Worm (Caenorhabditis elegans): Measurements from ENCODE around the gene C06A1.6.

C06A1.6 gene

DNA sequence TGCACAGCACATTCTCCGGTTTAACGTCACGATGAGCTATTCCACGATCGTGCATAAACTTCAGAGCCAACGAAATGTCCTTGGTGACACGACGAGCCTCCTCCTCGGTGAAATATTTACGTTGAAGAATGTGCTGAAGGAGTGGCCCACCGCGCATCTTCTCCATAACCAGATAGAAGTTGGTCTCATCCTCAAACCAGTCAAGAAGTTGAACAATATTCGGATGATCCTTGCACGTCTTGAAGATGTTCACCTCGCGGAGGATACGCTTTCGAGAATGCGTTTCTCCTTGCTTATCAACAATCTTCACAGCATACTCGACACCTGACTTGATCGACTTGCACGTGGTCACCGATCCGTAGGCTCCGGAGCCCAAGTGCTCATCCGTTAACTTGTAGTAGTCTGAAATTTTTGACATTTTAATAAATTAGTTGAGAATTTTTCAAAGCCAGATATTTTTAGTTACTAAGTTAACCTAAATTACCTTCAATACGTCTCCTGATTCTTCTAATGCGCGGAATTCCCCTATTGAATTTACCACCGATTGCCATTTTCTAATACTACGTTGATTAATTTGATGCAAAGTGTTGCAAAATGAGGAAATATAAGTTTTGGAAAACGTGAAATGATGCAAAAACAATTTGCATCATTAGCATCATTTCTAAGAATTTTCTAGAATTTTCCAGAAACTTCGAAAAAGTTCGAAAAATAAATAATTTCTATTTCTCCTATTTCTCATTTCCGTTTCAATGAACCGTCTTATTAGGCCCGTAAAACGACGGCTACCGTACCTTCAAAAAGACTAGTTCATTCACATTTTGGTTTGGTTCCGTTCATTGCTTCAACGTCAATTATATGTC is 18.3 kb downstream of the C06A1.6 start (continued):
- no peak for TF ChIP-seq nhr-77 (tag; optimal IDR thresholded peaks at IDR 0.05)
- no peak for TF ChIP-seq tag-97 (GFP tag; IDR thresholded peaks at IDR 0.05)
- no peak for TF ChIP-seq egl-27 (tag; optimal IDR thresholded peaks at IDR 0.05)
- TF ChIP-seq snpc-1.2 (GFP tag; IDR thresholded peaks at IDR 0.05) = peak; percentile 63; the same call in 1 of the 2 replicates
- TF ChIP-seq set-16 (GFP tag; IDR thresholded peaks at IDR 0.05) = no peak
- TF ChIP-seq nhr-42 (GFP tag; IDR thresholded peaks at IDR 0.05) = no peak
- no peak for TF ChIP-seq lin-15B (tag; optimal IDR thresholded peaks at IDR 0.05)
- TF ChIP-seq aha-1 (tag) = peak; percentile 98

DNA sequence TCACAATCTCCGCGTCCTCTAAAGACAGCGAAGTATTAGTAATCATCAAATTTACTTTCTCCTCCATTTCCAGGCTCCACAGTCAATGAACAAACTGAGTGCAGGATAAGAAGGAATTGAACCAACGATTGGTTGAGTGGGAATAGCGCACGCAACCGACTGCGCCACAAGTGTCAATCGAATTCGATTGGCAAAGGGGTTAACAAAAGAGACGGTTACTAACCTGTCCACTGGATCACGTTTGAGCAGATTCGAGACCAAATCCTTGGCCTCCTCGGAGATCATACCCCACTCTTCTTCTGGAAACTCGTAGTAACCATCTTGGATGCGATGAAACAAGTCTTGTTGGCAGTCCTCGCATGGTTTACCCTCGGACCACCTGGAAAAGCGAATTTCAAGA is 19.3 kb downstream of the C06A1.6 start:
- TF ChIP-seq lin-13 (GFP tag; optimal IDR thresholded peaks at IDR 0.05) = peak; percentile 69
- no peak for TF ChIP-seq zag-1 (tag; optimal IDR thresholded peaks at IDR 0.05)
- 0 out of 2 replicates have a peak, but pooled peaks have one; percentile 30 for TF ChIP-seq ZK337.2 (GFP tag; IDR thresholded peaks at IDR 0.05)
- TF ChIP-seq egl-27 (tag; optimal IDR thresholded peaks at IDR 0.05) = no peak
- 0 out of 2 replicates have a peak, but pooled peaks have one; percentile 5 for TF ChIP-seq hmg-1.1 (GFP tag; IDR thresholded peaks at IDR 0.05)
- TF ChIP-seq dmd-8 (GFP tag; IDR thresholded peaks at IDR 0.05) = no peak
- TF ChIP-seq snpc-1.2 (GFP tag; IDR thresholded peaks at IDR 0.05) = peak; percentile 64; the same call in 1 of the 2 replicates
- TF ChIP-seq nhr-237 (tag; optimal IDR thresholded peaks at IDR 0.05) = no peak
- no peak for TF ChIP-seq nhr-102 (tag; optimal IDR thresholded peaks at IDR 0.05)
- no peak for TF ChIP-seq unc-39 (tag; optimal IDR thresholded peaks at IDR 0.05)
- 0 out of 2 replicates have a peak, but pooled peaks have one; percentile 27 for TF ChIP-seq pha-4 (GFP tag; IDR thresholded peaks at IDR 0.05)
- no peak for TF ChIP-seq pha-4 (tag; optimal IDR thresholded peaks at IDR 0.05)
- no peak for TF ChIP-seq set-16 (GFP tag; IDR thresholded peaks at IDR 0.05)
- no peak for TF ChIP-seq fkh-10 (GFP tag; optimal IDR thresholded peaks at IDR 0.05)
- TF ChIP-seq dve-1 (tag; optimal IDR thresholded peaks at IDR 0.05; ENCODE audit: insufficient read depth) = no peak
- TF ChIP-seq nhr-28 (tag; optimal IDR thresholded peaks at IDR 0.05) = no peak
- TF ChIP-seq ztf-7 (tag; optimal IDR thresholded peaks at IDR 0.05) = no peak
- no peak for TF ChIP-seq ztf-11 (tag; optimal IDR thresholded peaks at IDR 0.05)
- TF ChIP-seq php-3 (GFP tag; IDR thresholded peaks at IDR 0.05) = no peak
- no peak for TF ChIP-seq lin-29 (GFP tag; IDR thresholded peaks at IDR 0.05)
- no peak for TF ChIP-seq madf-9 (GFP tag; conservative IDR thresholded peaks at IDR 0.05)
- TF ChIP-seq vab-7 (GFP tag; IDR thresholded peaks at IDR 0.05) = no peak
- TF ChIP-seq nhr-77 (tag; optimal IDR thresholded peaks at IDR 0.05) = no peak
- TF ChIP-seq rbr-2 (tag; optimal IDR thresholded peaks at IDR 0.05) = no peak
- no peak for TF ChIP-seq nhr-42 (GFP tag; IDR thresholded peaks at IDR 0.05)
- 0 out of 2 replicates have a peak, but pooled peaks have one; percentile 24 for TF ChIP-seq zfp-3 (GFP tag; conservative IDR thresholded peaks at IDR 0.05)
- no peak for TF ChIP-seq lir-3 (tag; optimal IDR thresholded peaks at IDR 0.05)
- peak; percentile 42; the same call in 1 of the 2 replicates for TF ChIP-seq lin-38 (GFP tag; IDR thresholded peaks at IDR 0.05)
- TF ChIP-seq mep-1 (tag; optimal IDR thresholded peaks at IDR 0.05) = no peak
- TF ChIP-seq lim-7 (GFP tag; IDR thresholded peaks at IDR 0.05) = 0 out of 2 replicates have a peak, but pooled peaks have one; percentile 55
- TF ChIP-seq sdz-12 (GFP tag; optimal IDR thresholded peaks at IDR 0.05) = peak; percentile 68
- TF ChIP-seq madf-5 (GFP tag; IDR thresholded peaks at IDR 0.05) = peak in 1 of 2 experiments; percentile 49; a peak in 1 of 4 replicates
- no peak for TF ChIP-seq ceh-28 (tag; optimal IDR thresholded peaks at IDR 0.05)
- no peak for TF ChIP-seq hlh-11 (tag; optimal IDR thresholded peaks at IDR 0.05)
- TF ChIP-seq hif-1 (tag; optimal IDR thresholded peaks at IDR 0.05) = no peak
- no peak for TF ChIP-seq duxl-1 (tag; optimal IDR thresholded peaks at IDR 0.05; ENCODE audit: poor library complexity)
- TF ChIP-seq spr-3 (GFP tag; optimal IDR thresholded peaks at IDR 0.05) = no peak
- no peak for TF ChIP-seq cey-2 (tag; optimal IDR thresholded peaks at IDR 0.05; ENCODE audit: borderline replicate concordance, insufficient read depth)
- TF ChIP-seq skn-1 (tag; optimal IDR thresholded peaks at IDR 0.05) = no peak
- TF ChIP-seq ceh-44 (GFP tag; IDR thresholded peaks at IDR 0.05) = no peak
- no peak for TF ChIP-seq spr-1 (tag; optimal IDR thresholded peaks at IDR 0.05)
- TF ChIP-seq R02D3.7 (tag; optimal IDR thresholded peaks at IDR 0.05) = no peak
- no peak; the same call in 1 of the 2 replicates for TF ChIP-seq Y48G9A.11 (GFP tag; IDR thresholded peaks at IDR 0.05)
- TF ChIP-seq mes-2 (tag; optimal IDR thresholded peaks at IDR 0.05; ENCODE audit: poor library complexity, severe bottlenecking) = no peak
